Fruit fly (Drosophila melanogaster) whole organism, prepupa: ENCODE measurements around the gene SclA.

ENCODE experiments used
- CG1621 ChIP-seq: fragments of 200-800 bp; sonication (Bioruptor generic); optimal IDR thresholded peaks from 3 replicates; lab custom pipeline; 2018; ENCODE audit warnings: missing biosample characterization, mild to moderate bottlenecking, missing genetic modification characterization
- CG3032 ChIP-seq: fragments of 200-800 bp; optimal IDR thresholded peaks from 2 replicates; lab custom pipeline; 2019; ENCODE audit warnings: missing biosample characterization, mild to moderate bottlenecking, missing genetic modification characterization, moderate library complexity
- CG4318 ChIP-seq: fragments of 200-800 bp; sonication (Bioruptor generic); optimal IDR thresholded peaks from 3 replicates; lab custom pipeline; 2017; ENCODE audit warnings: missing biosample characterization, mild to moderate bottlenecking, missing genetic modification characterization
- CG6276 ChIP-seq: fragments of 200-800 bp; sonication (Bioruptor generic); optimal IDR thresholded peaks from 2 replicates; lab custom pipeline; 2017; ENCODE audit warnings: missing biosample characterization, mild to moderate bottlenecking, missing genetic modification characterization
- CG6792 ChIP-seq: fragments of 200-800 bp; sonication (Bioruptor generic); optimal IDR thresholded peaks from 3 replicates; lab custom pipeline; 2016; ENCODE audit warnings: missing biosample characterization, missing genetic modification characterization
- CG7368 ChIP-seq: fragments of 200-800 bp; sonication (Bioruptor generic); optimal IDR thresholded peaks from 3 replicates; lab custom pipeline; 2016; ENCODE audit warnings: missing biosample characterization, missing genetic modification characterization
- CG9139 ChIP-seq: fragments of 200-800 bp; sonication (Bioruptor generic); optimal IDR thresholded peaks from 3 replicates; lab custom pipeline; 2017; ENCODE audit warnings: missing biosample characterization, mild to moderate bottlenecking, missing genetic modification characterization
- Eip78C ChIP-seq: fragments of 200-800 bp; sonication (Bioruptor generic); peaks from one replicate; lab custom pipeline; 2016; ENCODE audit warnings: missing biosample characterization, missing genetic modification characterization
- Ets96B ChIP-seq: fragments of 200-800 bp; optimal IDR thresholded peaks from 2 replicates; lab custom pipeline; 2019; ENCODE audit warnings: missing biosample characterization, mild to moderate bottlenecking, missing genetic modification characterization, moderate library complexity
- Gug ChIP-seq: fragments of 200-800 bp; sonication (Bioruptor generic); IDR thresholded peaks from 2 replicates; pipeline ENCODE4 v1.3.6; 2022; ENCODE audit warnings: missing biosample characterization, missing genetic modification characterization
- dac ChIP-seq: fragments of 200-800 bp; sonication (Bioruptor generic); optimal IDR thresholded peaks from 2 replicates; lab custom pipeline; 2017; ENCODE audit warnings: missing biosample characterization, mild to moderate bottlenecking, missing genetic modification characterization
- fkh ChIP-seq: fragments of 200-800 bp; sonication (Bioruptor generic); optimal IDR thresholded peaks from 3 replicates; lab custom pipeline; 2017; ENCODE audit warnings: missing biosample characterization, mild to moderate bottlenecking, missing genetic modification characterization, moderate library complexity

SclA gene

dm6 chr2L:16889608-16890007 lies 51.8 kb downstream of the SclA start, which contains the start of gene CG42556:
Gene CG42556 (plus strand): TSS chr2L:16889908.
- TF ChIP-seq CG4318 (GFP tag; lab: Kevin White, UChicago) (no peak), fkh (GFP tag; lab: Kevin White, UChicago) (no peak), CG6276 (GFP tag; lab: Kevin White, UChicago) (no peak), Eip78C (GFP tag; lab: Kevin White, UChicago) (no peak), CG7368 (GFP tag; lab: Kevin White, UChicago) (no peak), CG3032 (tag; lab: Kevin White, UChicago) (no peak), Gug (GFP tag; lab: Robert Waterston, UW) (no peak), CG6792 (GFP tag; lab: Kevin White, UChicago) (no peak), CG1621 (no peak), Ets96B (tag; lab: Kevin White, UChicago) (no peak), CG9139 (no peak), dac (GFP tag; lab: Kevin White, UChicago) (no peak)
